Worm (Caenorhabditis elegans) whole organism, mixed stage, embryonic: ENCODE measurements around the gene C15H11.13.
A peak's percentile ranks its signal among the peaks of the same experiment; 100 is the strongest.

Experiments
- M03D4.4 ChIP-seq: sonication (generic microtip); optimal IDR thresholded peaks from 2 replicates; lab custom pipeline; 2017; ENCODE audit warnings: mild to moderate bottlenecking, missing genetic modification characterization, missing compliant biosample characterization
- bed-3 ChIP-seq: fragments of 200-800 bp; sonication (Bioruptor generic); optimal IDR thresholded peaks from 3 replicates; lab custom pipeline; 2018; ENCODE audit warnings: mild to moderate bottlenecking, missing genetic modification characterization, moderate library complexity, missing compliant biosample characterization
- blmp-1 ChIP-seq: fragments of 150-350 bp; optimal IDR thresholded peaks from 2 replicates; lab custom pipeline; 2014; ENCODE audit warnings: missing biosample characterization, missing genetic modification characterization
- ceh-39 ChIP-seq: fragments of 150-350 bp; optimal IDR thresholded peaks from 2 replicates; lab custom pipeline; 2014; ENCODE audit warnings: missing biosample characterization, missing genetic modification characterization
- ceh-43 ChIP-seq: fragments of 200-800 bp; sonication (Bioruptor generic); optimal IDR thresholded peaks from 2 replicates; lab custom pipeline; 2018; ENCODE audit warnings: mild to moderate bottlenecking, missing genetic modification characterization, moderate library complexity, missing compliant biosample characterization
- ceh-83 ChIP-seq: fragments of 200-800 bp; sonication (Bioruptor generic); optimal IDR thresholded peaks from 2 replicates; lab custom pipeline; 2018; ENCODE audit warnings: mild to moderate bottlenecking, missing genetic modification characterization, missing compliant biosample characterization
- ces-1 ChIP-seq: fragments of 150-350 bp; optimal IDR thresholded peaks from 2 replicates; lab custom pipeline; 2014; ENCODE audit warnings: missing biosample characterization, missing genetic modification reagents, missing genetic modification characterization
- cnd-1 ChIP-seq: fragments of 200-800 bp; sonication (Bioruptor generic); optimal IDR thresholded peaks from 2 replicates; lab custom pipeline; 2018; ENCODE audit warnings: mild to moderate bottlenecking, missing genetic modification characterization, missing compliant biosample characterization
- drap-1 ChIP-seq: fragments of 200-800 bp; sonication (Bioruptor generic); optimal IDR thresholded peaks from 3 replicates; lab custom pipeline; 2018; ENCODE audit warnings: mild to moderate bottlenecking, missing genetic modification characterization, missing compliant biosample characterization
- elt-1 ChIP-seq: sonication (generic microtip); optimal IDR thresholded peaks from 2 replicates; lab custom pipeline; 2017; ENCODE audit warnings: missing genetic modification characterization, mild to moderate bottlenecking, missing compliant biosample characterization, antibody characterized with exemption, moderate library complexity, borderline replicate concordance; ENCODE audit not compliant: insufficient read depth
- elt-3 ChIP-seq: fragments of 150-350 bp; optimal IDR thresholded peaks from 2 replicates; lab custom pipeline; 2014; ENCODE audit warnings: missing biosample characterization, missing genetic modification characterization
- flh-1 ChIP-seq: fragments of 200-800 bp; sonication (Bioruptor generic); optimal IDR thresholded peaks from 2 replicates; lab custom pipeline; 2018; ENCODE audit warnings: mild to moderate bottlenecking, missing genetic modification characterization, moderate library complexity, missing compliant biosample characterization
- ham-2 ChIP-seq: fragments of 200-800 bp; sonication (Bioruptor generic); optimal IDR thresholded peaks from 2 replicates; lab custom pipeline; 2018; ENCODE audit warnings: mild to moderate bottlenecking, missing genetic modification characterization, missing compliant biosample characterization
- hlh-1 ChIP-seq: fragments of 150-350 bp; optimal IDR thresholded peaks from 2 replicates; lab custom pipeline; 2014; ENCODE audit warnings: missing biosample characterization, missing genetic modification reagents, missing genetic modification characterization
- lin-32 ChIP-seq: fragments of 200-800 bp; sonication (Bioruptor generic); optimal IDR thresholded peaks from 2 replicates; lab custom pipeline; 2018; ENCODE audit warnings: mild to moderate bottlenecking, missing genetic modification characterization, missing compliant biosample characterization
- lsy-2 ChIP-seq: fragments of 150-350 bp; optimal IDR thresholded peaks from 2 replicates; lab custom pipeline; 2014; ENCODE audit warnings: missing biosample characterization, missing genetic modification characterization
- mab-5 ChIP-seq: fragments of 150-350 bp; optimal IDR thresholded peaks from 2 replicates; lab custom pipeline; 2014; ENCODE audit warnings: missing biosample characterization, missing genetic modification characterization
- mep-1 ChIP-seq: fragments of 150-350 bp; optimal IDR thresholded peaks from 2 replicates; lab custom pipeline; 2017; ENCODE audit warnings: missing biosample characterization, missing genetic modification reagents, missing genetic modification characterization, inconsistent platforms
- nhr-2 ChIP-seq: fragments of 150-350 bp; optimal IDR thresholded peaks from 2 replicates; lab custom pipeline; 2014; ENCODE audit warnings: missing biosample characterization, missing genetic modification characterization
- nhr-237 ChIP-seq: fragments of 150-350 bp; optimal IDR thresholded peaks from 2 replicates; lab custom pipeline; 2014; ENCODE audit warnings: missing biosample characterization, missing genetic modification characterization
- nhr-28 ChIP-seq: fragments of 150-350 bp; optimal IDR thresholded peaks from 2 replicates; lab custom pipeline; 2014; ENCODE audit warnings: missing biosample characterization, missing genetic modification characterization
- nhr-76 ChIP-seq: sonication (generic microtip); optimal IDR thresholded peaks from 2 replicates; lab custom pipeline; 2017; ENCODE audit warnings: missing biosample characterization, missing genetic modification characterization
- pha-4 ChIP-seq: fragments of 150-350 bp; optimal IDR thresholded peaks from 2 replicates; lab custom pipeline; 2018; ENCODE audit warnings: missing biosample characterization, missing genetic modification reagents, missing genetic modification characterization
- sem-2 ChIP-seq: fragments of 200-800 bp; sonication (Bioruptor generic); optimal IDR thresholded peaks from 2 replicates; lab custom pipeline; 2018; ENCODE audit warnings: mild to moderate bottlenecking, missing genetic modification characterization, missing compliant biosample characterization
- snpc-4 ChIP-seq: fragments of 150-350 bp; optimal IDR thresholded peaks from 2 replicates; lab custom pipeline; 2014; ENCODE audit warnings: missing biosample characterization, missing genetic modification characterization
- sptf-1 ChIP-seq: sonication (generic microtip); optimal IDR thresholded peaks from 2 replicates; lab custom pipeline; 2017; ENCODE audit warnings: mild to moderate bottlenecking, missing genetic modification characterization, moderate library complexity, missing compliant biosample characterization
- tbx-8 ChIP-seq: fragments of 200-800 bp; sonication (Bioruptor generic); optimal IDR thresholded peaks from 2 replicates; lab custom pipeline; 2018; ENCODE audit warnings: mild to moderate bottlenecking, missing genetic modification characterization, moderate library complexity, missing compliant biosample characterization
- unc-39 ChIP-seq: fragments of 150-350 bp; optimal IDR thresholded peaks from 2 replicates; lab custom pipeline; 2014; ENCODE audit warnings: missing biosample characterization, missing genetic modification characterization
- unc-62 ChIP-seq: fragments of 150-350 bp; optimal IDR thresholded peaks from 2 replicates; lab custom pipeline; 2014; ENCODE audit warnings: missing biosample characterization, missing genetic modification reagents, missing genetic modification characterization
- zip-8 ChIP-seq: fragments of 150-350 bp; optimal IDR thresholded peaks from 2 replicates; lab custom pipeline; 2014; ENCODE audit warnings: missing biosample characterization, missing genetic modification characterization
- ztf-11 ChIP-seq: fragments of 150-350 bp; optimal IDR thresholded peaks from 2 replicates; lab custom pipeline; 2014; ENCODE audit warnings: missing biosample characterization, missing genetic modification characterization

C15H11.13 gene

DNA sequence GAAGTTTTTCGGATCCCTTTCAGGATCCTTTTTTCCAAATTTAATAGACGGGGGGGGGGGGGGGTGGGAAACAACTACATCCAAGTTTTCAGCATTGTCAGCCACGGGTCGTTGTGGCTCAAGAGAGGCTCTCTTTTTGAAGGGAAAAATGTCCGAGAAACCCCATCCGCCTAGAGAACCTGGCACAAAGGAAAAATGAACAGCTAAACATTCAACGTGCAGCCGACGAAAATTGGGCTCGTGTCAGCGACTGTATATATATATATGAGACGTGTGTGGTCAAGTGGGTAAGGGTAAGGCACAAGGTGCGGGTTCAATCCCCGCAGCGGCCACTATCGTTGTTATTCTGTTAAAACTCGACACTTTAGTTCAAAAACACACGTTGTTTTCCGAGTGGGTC lies 36.3 kb upstream of the C15H11.13 start, which contains the start of gene Y49A3A.4:
Y49A3A.4 (minus strand) TSS at position 314 of the 400 bp plus-strand sequence.
- TF ChIP-seq nhr-76 (tag; lab: Kevin White, UChicago), result no peak
- TF ChIP-seq lsy-2, result no peak
- no peak for TF ChIP-seq pha-4
- no peak for TF ChIP-seq elt-3 (tag; lab: Kevin White, UChicago)
- TF ChIP-seq unc-39 (tag; lab: Kevin White, UChicago), result no peak
- no peak for TF ChIP-seq ceh-83 (GFP tag; lab: Kevin White, UChicago)
- no peak for TF ChIP-seq zip-8 (tag; lab: Kevin White, UChicago)
- no peak for TF ChIP-seq ztf-11 (tag; lab: Kevin White, UChicago)
- TF ChIP-seq tbx-8 (GFP tag; lab: Kevin White, UChicago), result no peak
- no peak for TF ChIP-seq ceh-43 (GFP tag; lab: Kevin White, UChicago)
- no peak for TF ChIP-seq snpc-4 (tag; lab: Kevin White, UChicago)
- no peak for TF ChIP-seq blmp-1 (tag; lab: Kevin White, UChicago)
- TF ChIP-seq mep-1, result no peak
- TF ChIP-seq flh-1 (GFP tag; lab: Kevin White, UChicago), result no peak
- TF ChIP-seq, all 35 proteins: peak for 0

DNA sequence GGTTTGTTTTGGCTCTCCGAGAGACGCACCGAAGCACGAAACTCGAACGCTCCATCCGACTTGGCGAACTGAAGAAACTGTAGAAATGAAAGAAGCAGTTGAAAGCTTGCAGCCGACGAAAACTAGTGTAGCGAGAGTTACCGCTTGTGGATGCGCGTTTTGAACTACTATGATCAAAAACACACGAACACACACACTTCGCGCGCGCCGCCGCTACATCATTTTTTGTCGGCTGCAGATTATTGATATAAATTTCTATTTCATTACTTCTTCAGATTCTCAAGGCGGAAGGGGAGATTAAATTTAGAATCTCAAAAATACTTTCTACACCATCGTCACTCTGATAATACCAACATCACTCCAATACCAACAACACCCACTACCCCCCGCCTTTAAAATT lies 32.9 kb upstream of the C15H11.13 start:
- TF ChIP-seq nhr-237, result no peak
- TF ChIP-seq drap-1 (GFP tag; lab: Kevin White, UChicago), result no peak
- no peak for TF ChIP-seq ceh-43 (GFP tag; lab: Kevin White, UChicago)
- no peak for TF ChIP-seq mab-5
- TF ChIP-seq nhr-2 (tag; lab: Kevin White, UChicago), result no peak
- TF ChIP-seq ces-1 (GFP tag; lab: Kevin White, UChicago), result no peak
- no peak for TF ChIP-seq pha-4
- TF ChIP-seq elt-1, result no peak
- TF ChIP-seq zip-8 (tag; lab: Kevin White, UChicago), result no peak
- TF ChIP-seq lin-32 (GFP tag; lab: Kevin White, UChicago), result no peak
- TF ChIP-seq ham-2 (GFP tag; lab: Kevin White, UChicago), result no peak
- no peak for TF ChIP-seq nhr-76 (tag; lab: Kevin White, UChicago)
- no peak for TF ChIP-seq ceh-83 (GFP tag; lab: Kevin White, UChicago)

DNA sequence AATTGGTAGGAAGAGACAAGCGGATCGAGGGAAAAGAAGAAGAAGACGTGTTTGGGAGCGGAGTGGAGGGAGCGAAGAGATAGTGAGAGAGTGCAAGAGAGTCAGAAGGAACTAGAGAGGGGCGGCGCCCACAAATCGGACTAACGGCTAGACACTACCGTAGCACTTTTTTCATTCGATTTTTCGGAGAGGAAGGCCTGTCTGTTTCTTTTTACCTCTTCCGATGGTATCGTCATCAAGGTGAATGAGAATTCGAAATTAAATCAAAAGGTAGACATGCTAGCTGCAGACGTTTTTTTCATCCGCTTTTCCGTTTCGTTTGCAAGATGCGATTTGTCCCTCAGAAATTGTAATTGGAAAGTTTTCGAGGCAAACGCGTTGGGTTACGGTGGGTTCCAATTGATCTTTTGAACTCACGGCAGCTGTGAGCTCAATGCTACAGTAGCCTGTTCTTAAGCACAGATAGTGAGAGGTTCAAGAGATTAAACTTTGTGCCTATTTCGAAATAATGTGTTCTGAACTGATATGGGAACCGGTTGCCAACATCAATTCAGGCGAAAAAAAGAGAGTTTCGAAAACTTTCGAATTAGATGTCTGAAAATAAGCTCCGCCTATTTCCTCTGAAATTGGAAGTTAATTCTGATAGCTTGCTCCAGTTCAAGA lies 30.1 kb upstream of the C15H11.13 start:
- TF ChIP-seq ceh-83 (GFP tag; lab: Kevin White, UChicago), result no peak
- TF ChIP-seq lsy-2, result peak; percentile 60

DNA sequence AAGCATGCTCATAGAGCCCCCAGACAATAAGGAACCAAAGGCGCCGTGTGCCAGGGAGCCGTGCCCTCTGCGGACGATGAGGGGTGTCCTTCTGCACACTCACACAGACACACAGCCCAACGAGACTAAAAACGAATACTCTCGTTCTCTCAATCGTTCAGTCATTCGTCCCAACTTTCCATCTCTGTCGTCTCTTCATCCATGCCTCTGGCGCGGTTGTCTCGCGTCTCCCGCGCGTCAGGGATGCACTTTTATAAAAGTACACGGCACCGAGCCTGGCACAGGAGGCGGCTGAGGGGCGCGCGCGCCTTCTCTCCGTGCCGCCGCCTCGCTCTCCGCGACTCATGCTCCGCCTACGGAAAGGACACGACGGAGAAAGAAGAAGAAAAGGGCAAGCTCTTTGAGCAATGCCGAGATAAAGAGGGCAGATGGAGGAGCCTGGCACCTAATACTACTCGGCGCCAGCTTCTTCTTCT lies 28.3 kb upstream of the C15H11.13 start:
- TF ChIP-seq sem-2 (GFP tag; lab: Kevin White, UChicago), result no peak
- TF ChIP-seq ceh-83 (GFP tag; lab: Kevin White, UChicago), result no peak
- TF ChIP-seq ceh-39 (tag; lab: Kevin White, UChicago), result no peak
- TF ChIP-seq sptf-1 (tag; lab: Kevin White, UChicago), result no peak
- TF ChIP-seq unc-62 (GFP tag; lab: Kevin White, UChicago), result no peak
- no peak for TF ChIP-seq snpc-4 (tag; lab: Kevin White, UChicago)
- TF ChIP-seq ceh-43 (GFP tag; lab: Kevin White, UChicago), result no peak
- TF ChIP-seq, all 35 proteins: peak for 0

DNA sequence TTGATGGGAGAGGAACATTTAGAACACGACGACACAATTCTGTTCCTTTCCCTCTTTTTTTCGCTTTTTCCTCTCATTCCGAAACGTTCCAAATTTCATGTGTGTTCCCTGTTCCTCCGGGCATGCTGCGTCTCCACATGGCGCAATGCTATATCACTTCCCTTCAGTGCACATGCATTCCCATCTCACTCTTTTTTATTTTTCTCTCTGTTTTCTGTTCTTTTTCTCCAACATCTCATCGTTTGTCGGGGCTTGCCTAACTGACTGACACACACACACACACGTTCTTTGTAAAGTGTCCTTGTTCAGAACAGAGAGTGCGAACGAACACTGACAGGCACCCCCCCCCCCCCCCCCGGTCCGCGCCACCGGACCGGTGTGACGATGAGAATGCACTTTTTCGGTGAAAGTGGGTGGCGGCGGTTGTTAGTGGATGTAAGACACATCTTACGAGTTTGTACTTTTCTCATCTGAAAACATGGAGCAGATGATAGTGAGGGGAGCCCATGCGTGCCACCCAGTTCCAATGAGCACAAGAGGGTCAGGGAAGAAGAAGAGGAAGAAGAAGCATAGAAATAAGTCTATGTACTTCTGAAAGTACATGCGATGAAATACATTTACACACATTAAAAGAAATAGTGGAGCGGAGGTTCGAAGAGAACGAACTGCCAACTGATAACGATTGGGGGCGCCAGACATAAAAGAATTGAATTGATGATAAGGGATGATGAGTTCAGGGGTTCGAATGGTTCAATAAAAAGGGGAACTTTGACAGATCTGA lies 26.4 kb upstream of the C15H11.13 start:
- no peak for TF ChIP-seq sem-2 (GFP tag; lab: Kevin White, UChicago)
- TF ChIP-seq nhr-2 (tag; lab: Kevin White, UChicago), result no peak
- peak; percentile 33 for TF ChIP-seq lin-32 (GFP tag; lab: Kevin White, UChicago)
- TF ChIP-seq mab-5, result no peak
- TF ChIP-seq M03D4.4, result no peak
- TF ChIP-seq nhr-28 (tag; lab: Kevin White, UChicago), result no peak
- TF ChIP-seq zip-8 (tag; lab: Kevin White, UChicago), result no peak
- TF ChIP-seq unc-62 (GFP tag; lab: Kevin White, UChicago), result no peak
- TF ChIP-seq snpc-4 (tag; lab: Kevin White, UChicago), result no peak
- TF ChIP-seq cnd-1, result no peak
- TF ChIP-seq sptf-1 (tag; lab: Kevin White, UChicago), result peak; percentile 11
- TF ChIP-seq lsy-2, result no peak
- no peak for TF ChIP-seq bed-3 (GFP tag; lab: Kevin White, UChicago)
- no peak for TF ChIP-seq blmp-1 (tag; lab: Kevin White, UChicago)
- no peak for TF ChIP-seq pha-4
- TF ChIP-seq elt-3 (tag; lab: Kevin White, UChicago), result no peak
- TF ChIP-seq hlh-1 (tag; lab: Kevin White, UChicago), result no peak
- no peak for TF ChIP-seq ceh-39 (tag; lab: Kevin White, UChicago)
- TF ChIP-seq unc-39 (tag; lab: Kevin White, UChicago), result no peak
- TF ChIP-seq ces-1 (GFP tag; lab: Kevin White, UChicago), result no peak
- peak; percentile 21 for TF ChIP-seq drap-1 (GFP tag; lab: Kevin White, UChicago)
- TF ChIP-seq, all 35 proteins: peak for 3
